Worm (Caenorhabditis elegans) whole organism, early embryonic: ENCODE results near the gene idpp-15.

Experiments used
- B0310.2 ChIP-seq: sonication (generic microtip); optimal IDR thresholded peaks from 2 replicates; lab custom pipeline; 2016; ENCODE audit warnings: mild to moderate bottlenecking, missing genetic modification characterization, missing compliant biosample characterization
- ama-1 ChIP-seq: fragments of 150-350 bp; optimal IDR thresholded peaks from 2 replicates; lab custom pipeline; 2014
- hmbx-1 ChIP-seq: sonication (generic microtip); optimal IDR thresholded peaks from 2 replicates; lab custom pipeline; 2016; ENCODE audit warnings: mild to moderate bottlenecking, missing genetic modification characterization, missing compliant biosample characterization
- hnd-1 ChIP-seq: sonication (generic microtip); optimal IDR thresholded peaks from 2 replicates; lab custom pipeline; 2016; ENCODE audit warnings: missing genetic modification characterization, missing compliant biosample characterization
- tra-4 ChIP-seq: sonication (generic microtip); optimal IDR thresholded peaks from 2 replicates; lab custom pipeline; 2017; ENCODE audit warnings: missing genetic modification characterization, missing compliant biosample characterization

ce11 chrIII:8490254-8490653, 34.6 kb upstream of the idpp-15 start, which contains the start of the genes ess-2 and F42H10.2:
- TF ChIP-seq hmbx-1: no peak
- no peak for TF ChIP-seq B0310.2 (tag; lab: Kevin White, UChicago)
- TF ChIP-seq ama-1 (lab: Kevin White, UChicago): no peak
- TF ChIP-seq tra-4 (tag; lab: Kevin White, UChicago): no peak
- TF ChIP-seq hnd-1 (tag; lab: Kevin White, UChicago): no peak
